Fruit fly (Drosophila melanogaster) whole organism, pupa: Measurements from ENCODE around the gene snsl.

ENCODE experiments used
- CG10348 ChIP-seq: fragments of 200-800 bp; sonication (Bioruptor generic); IDR thresholded peaks from 2 replicates; pipeline ENCODE4 v1.3.6; 2022; ENCODE audit warnings: missing biosample characterization, missing genetic modification characterization
- CG12605 ChIP-seq: fragments of 200-800 bp; sonication (Bioruptor generic); IDR thresholded peaks from 2 replicates; pipeline ENCODE4 v1.3.6; 2022; ENCODE audit warnings: missing biosample characterization, missing genetic modification characterization
- CG13204 ChIP-seq: fragments of 200-800 bp; sonication (Bioruptor generic); optimal IDR thresholded peaks from 2 replicates; lab custom pipeline; 2018; ENCODE audit warnings: missing biosample characterization, mild to moderate bottlenecking, missing genetic modification characterization, moderate library complexity
- CG14655 ChIP-seq: fragments of 200-800 bp; sonication (Bioruptor generic); optimal IDR thresholded peaks from 3 replicates; lab custom pipeline; 2017; ENCODE audit warnings: mild to moderate bottlenecking, missing biosample characterization, missing genetic modification reagents, missing genetic modification characterization
- CG15710 ChIP-seq: fragments of 200-800 bp; sonication (Bioruptor generic); optimal IDR thresholded peaks from 2 replicates; lab custom pipeline; 2018; ENCODE audit warnings: missing biosample characterization, mild to moderate bottlenecking, missing genetic modification characterization, moderate library complexity
- CG17806 ChIP-seq: fragments of 200-800 bp; sonication (Bioruptor generic); optimal IDR thresholded peaks from 2 replicates; lab custom pipeline; 2018; ENCODE audit warnings: missing biosample characterization, mild to moderate bottlenecking, missing genetic modification characterization, moderate library complexity
- CG32121 ChIP-seq: fragments of 200-800 bp; sonication (Bioruptor generic); IDR thresholded peaks from 2 replicates; pipeline ENCODE4 v1.3.6; 2022; ENCODE audit warnings: missing biosample characterization, missing genetic modification characterization
- CG34367 ChIP-seq: fragments of 200-800 bp; sonication (Bioruptor generic); optimal IDR thresholded peaks from 2 replicates; lab custom pipeline; 2018; ENCODE audit warnings: missing biosample characterization, mild to moderate bottlenecking, missing genetic modification characterization
- CG4496 ChIP-seq: fragments of 200-800 bp; sonication (Bioruptor generic); IDR thresholded peaks from 3 replicates; pipeline ENCODE4 v1.3.6; 2022; ENCODE audit warnings: missing biosample characterization, missing genetic modification characterization
- CG8159 ChIP-seq: fragments of 200-800 bp; sonication (Bioruptor generic); optimal IDR thresholded peaks from 3 replicates; lab custom pipeline; 2018; ENCODE audit warnings: missing biosample characterization, mild to moderate bottlenecking, missing genetic modification characterization, moderate library complexity
- CG8301 ChIP-seq: fragments of 200-800 bp; sonication (Bioruptor generic); optimal IDR thresholded peaks from 2 replicates; lab custom pipeline; 2018; ENCODE audit warnings: missing biosample characterization, mild to moderate bottlenecking, missing genetic modification characterization
- CG9948 ChIP-seq: fragments of 200-800 bp; sonication (Bioruptor generic); optimal IDR thresholded peaks from 2 replicates; lab custom pipeline; 2018; ENCODE audit warnings: missing biosample characterization, mild to moderate bottlenecking, missing genetic modification characterization, moderate library complexity
- D1 ChIP-seq: fragments of 200-800 bp; sonication (Bioruptor generic); optimal IDR thresholded peaks from 2 replicates; lab custom pipeline; 2018; ENCODE audit warnings: missing biosample characterization, mild to moderate bottlenecking, missing genetic modification characterization, moderate library complexity
- EcR ChIP-seq: fragments of 200-800 bp; sonication (Bioruptor generic); optimal IDR thresholded peaks from 3 replicates; lab custom pipeline; 2019; ENCODE audit warnings: missing biosample characterization, missing genetic modification characterization, mild to moderate bottlenecking, moderate library complexity, missing genetic modification reagents
- Ets98B ChIP-seq: fragments of 200-800 bp; sonication (Bioruptor generic); IDR thresholded peaks from 2 replicates; pipeline ENCODE4 v1.3.6; 2022; ENCODE audit warnings: missing biosample characterization, missing genetic modification characterization
- Pif1A ChIP-seq: fragments of 200-800 bp; sonication (Bioruptor generic); optimal IDR thresholded peaks from 3 replicates; lab custom pipeline; 2016; ENCODE audit warnings: missing biosample characterization, missing genetic modification characterization
- Pif1B ChIP-seq: fragments of 200-800 bp; sonication (Bioruptor generic); optimal IDR thresholded peaks from 3 replicates; lab custom pipeline; 2016; ENCODE audit warnings: missing biosample characterization, missing genetic modification characterization
- Snoo ChIP-seq: fragments of 200-800 bp; sonication (Bioruptor generic); optimal IDR thresholded peaks from 3 replicates; lab custom pipeline; 2017; ENCODE audit warnings: missing biosample characterization, mild to moderate bottlenecking, missing genetic modification characterization, inconsistent platforms
- fd96Ca ChIP-seq: fragments of 200-800 bp; sonication (Bioruptor generic); IDR thresholded peaks from 3 replicates; pipeline ENCODE4 v1.3.6; 2022; ENCODE audit warnings: missing biosample characterization, missing genetic modification characterization
- gl ChIP-seq: fragments of 200-800 bp; sonication (Bioruptor generic); optimal IDR thresholded peaks from 2 replicates; lab custom pipeline; 2018; ENCODE audit warnings: missing biosample characterization, mild to moderate bottlenecking, missing genetic modification characterization
- rn ChIP-seq: fragments of 200-800 bp; sonication (Bioruptor generic); IDR thresholded peaks from 2 replicates; pipeline ENCODE4 v1.3.6; 2022; ENCODE audit warnings: missing biosample characterization, missing genetic modification characterization

snsl gene

dm6 chr2L:4899599-4900559 lies 6.7 kb downstream of the snsl start:
- no peak for TF ChIP-seq CG8301 (tag; lab: Kevin White, UChicago)

dm6 chr2L:4898165-4898564 lies 8.4 kb downstream of the snsl start:
- TF ChIP-seq fd96Ca (GFP tag; lab: Robert Waterston, UW): no peak

- TF ChIP-seq Pif1A (GFP tag; lab: Kevin White, UChicago) (no peak), EcR (peak; percentile 14), Ets98B (GFP tag; lab: Robert Waterston, UW) (0 out of 2 replicates have a peak, but pooled peaks have one; percentile 13)
- TF ChIP-seq, all 21 proteins: peak for 2
Measured at dm6 chr2L:4896484-4897205, 9.9 kb downstream of the snsl start.

- TF ChIP-seq CG17806 (no peak), D1 (tag; lab: Kevin White, UChicago) (no peak), CG9948 (no peak), EcR (no peak), CG14655 (GFP tag; lab: Kevin White, UChicago) (no peak), gl (tag; lab: Kevin White, UChicago) (no peak), CG12605 (GFP tag; lab: Robert Waterston, UW) (no peak), CG8301 (tag; lab: Kevin White, UChicago) (no peak), fd96Ca (GFP tag; lab: Robert Waterston, UW) (no peak)
Measured at dm6 chr2L:4895902-4896301, 10.7 kb downstream of the snsl start.

- no peak for TF ChIP-seq CG13204
- TF ChIP-seq fd96Ca (GFP tag; lab: Robert Waterston, UW): no peak
- no peak for TF ChIP-seq EcR
- TF ChIP-seq, all 21 proteins: peak for 0
Measured at dm6 chr2L:4893612-4894011, 12.9 kb downstream of the snsl start.

dm6 chr2L:4891914-4892469 lies 14.6 kb downstream of the snsl start, which contains the start of gene CG3036:
TSS of gene CG3036 (plus strand) at chr2L:4892112.
- peak; percentile 27; the same call in 1 of the 2 replicates for TF ChIP-seq CG32121 (GFP tag; lab: Robert Waterston, UW)
- TF ChIP-seq CG34367 (tag; lab: Kevin White, UChicago): no peak
- no peak for TF ChIP-seq CG15710 (tag; lab: Kevin White, UChicago)
- no peak for TF ChIP-seq D1 (tag; lab: Kevin White, UChicago)
- peak; percentile 41 for TF ChIP-seq EcR
- 0 out of 3 replicates have a peak, but pooled peaks have one; percentile 47 for TF ChIP-seq CG4496 (GFP tag; lab: Robert Waterston, UW)
- no peak for TF ChIP-seq CG12605 (GFP tag; lab: Robert Waterston, UW)
- peak; percentile 41 for TF ChIP-seq Snoo
- peak; percentile 47; the same call in 1 of the 2 replicates for TF ChIP-seq Ets98B (GFP tag; lab: Robert Waterston, UW)
- TF ChIP-seq CG13204: peak; percentile 89

dm6 chr2L:4889451-4890045 lies 17.0 kb downstream of the snsl start, which contains the start of gene CG15625:
TSS of gene CG15625 (plus strand) at chr2L:4889995.
- TF ChIP-seq rn (no peak), Pif1B (GFP tag; lab: Kevin White, UChicago) (no peak)

dm6 chr2L:4888541-4888940 lies 18.0 kb downstream of the snsl start:
- TF ChIP-seq Ets98B (GFP tag; lab: Robert Waterston, UW) (no peak), CG8159 (tag; lab: Kevin White, UChicago) (peak; percentile 44), CG4496 (GFP tag; lab: Robert Waterston, UW) (no peak), CG9948 (peak; percentile 53), CG15710 (tag; lab: Kevin White, UChicago) (peak; percentile 29), Snoo (no peak), CG10348 (GFP tag; lab: Robert Waterston, UW) (no peak), rn (no peak), CG14655 (GFP tag; lab: Kevin White, UChicago) (peak; percentile 2), CG13204 (no peak), Pif1B (GFP tag; lab: Kevin White, UChicago) (no peak), CG8301 (tag; lab: Kevin White, UChicago) (no peak), CG32121 (GFP tag; lab: Robert Waterston, UW) (no peak), EcR (peak; percentile 41), CG17806 (peak; percentile 46), D1 (tag; lab: Kevin White, UChicago) (no peak), gl (tag; lab: Kevin White, UChicago) (no peak), CG34367 (tag; lab: Kevin White, UChicago) (peak; percentile 19), CG12605 (GFP tag; lab: Robert Waterston, UW) (no peak), Pif1A (GFP tag; lab: Kevin White, UChicago) (no peak), fd96Ca (GFP tag; lab: Robert Waterston, UW) (no peak)
